Worm (Caenorhabditis elegans) whole organism, L4/young adult: ENCODE measurements around the gene ddb-1.

Source experiments
- dao-5 ChIP-seq: sonication (generic microtip); optimal IDR thresholded peaks from 2 replicates; lab custom pipeline; 2016; ENCODE audit warnings: missing genotype, missing genetic modification characterization, moderate library complexity, missing compliant biosample characterization
- him-1 ChIP-seq: sonication (generic microtip); optimal IDR thresholded peaks from 2 replicates; lab custom pipeline; 2016; ENCODE audit warnings: missing genotype, missing genetic modification reagents, missing genetic modification characterization, missing compliant biosample characterization

ce11 chrIV:12133776-12134175 is 12.8 kb upstream of the ddb-1 start:
- TF ChIP-seq him-1 = no peak
- no peak for TF ChIP-seq dao-5
